Fruit fly (Drosophila melanogaster) whole organism, adult: ENCODE measurements around the gene CG34278.
A peak's percentile ranks its signal among the peaks of the same experiment; 100 is the strongest.

ENCODE experiments used
- CG11617 ChIP-seq: fragments of 200-800 bp; sonication (Bioruptor generic); optimal IDR thresholded peaks from 2 replicates; lab custom pipeline; 2017; ENCODE audit warnings: mild to moderate bottlenecking, missing biosample characterization, missing genetic modification reagents, missing genetic modification characterization
- CG12768 ChIP-seq: fragments of 200-800 bp; sonication (Bioruptor generic); optimal IDR thresholded peaks from 2 replicates; lab custom pipeline; 2017; ENCODE audit warnings: missing biosample characterization, missing genetic modification characterization, mild to moderate bottlenecking, moderate library complexity, missing genetic modification reagents
- CG14711 ChIP-seq: fragments of 200-800 bp; sonication (Bioruptor generic); optimal IDR thresholded peaks from 2 replicates; lab custom pipeline; 2018; ENCODE audit warnings: missing biosample characterization, mild to moderate bottlenecking, missing genetic modification characterization, moderate library complexity
- CG1620 ChIP-seq: fragments of 200-800 bp; sonication (Bioruptor generic); optimal IDR thresholded peaks from 2 replicates; lab custom pipeline; 2016; ENCODE audit warnings: missing biosample characterization, missing genetic modification characterization
- CG33017 ChIP-seq: fragments of 200-800 bp; sonication (Bioruptor generic); optimal IDR thresholded peaks from 2 replicates; lab custom pipeline; 2018; ENCODE audit warnings: missing biosample characterization, mild to moderate bottlenecking, missing genetic modification characterization, moderate library complexity
- CG5204 ChIP-seq: fragments of 200-800 bp; sonication (Bioruptor generic); optimal IDR thresholded peaks from 2 replicates; lab custom pipeline; 2016; ENCODE audit warnings: missing biosample characterization, missing genetic modification characterization
- CG7045 ChIP-seq: fragments of 200-800 bp; sonication (Bioruptor generic); optimal IDR thresholded peaks from 2 replicates; lab custom pipeline; 2017; ENCODE audit warnings: missing biosample characterization, mild to moderate bottlenecking, missing genetic modification characterization
- CG7101 ChIP-seq: fragments of 200-800 bp; sonication (Bioruptor generic); optimal IDR thresholded peaks from 2 replicates; lab custom pipeline; 2018; ENCODE audit warnings: missing biosample characterization, mild to moderate bottlenecking, missing genetic modification characterization, moderate library complexity
- Clk ChIP-seq: fragments of 200-800 bp; sonication (Bioruptor generic); optimal IDR thresholded peaks from 2 replicates; lab custom pipeline; 2017; ENCODE audit warnings: missing biosample characterization, missing genetic modification characterization
- Crg-1 ChIP-seq: fragments of 200-800 bp; sonication (Bioruptor generic); optimal IDR thresholded peaks from 2 replicates; lab custom pipeline; 2016; ENCODE audit warnings: missing biosample characterization, missing genetic modification characterization
- Hr96 ChIP-seq: fragments of 200-800 bp; sonication (Bioruptor generic); optimal IDR thresholded peaks from 2 replicates; lab custom pipeline; 2016; ENCODE audit warnings: missing biosample characterization, missing genetic modification characterization
- Mnt ChIP-seq: fragments of 200-800 bp; sonication (Bioruptor generic); optimal IDR thresholded peaks from 2 replicates; lab custom pipeline; 2016; ENCODE audit warnings: missing biosample characterization, mild to moderate bottlenecking, missing genetic modification characterization
- bab1 ChIP-seq: fragments of 200-800 bp; sonication (Bioruptor generic); optimal IDR thresholded peaks from 3 replicates; lab custom pipeline; 2019; ENCODE audit warnings: missing biosample characterization, mild to moderate bottlenecking, missing genetic modification characterization, moderate library complexity
- cic ChIP-seq: fragments of 200-800 bp; sonication (Bioruptor generic); optimal IDR thresholded peaks from 2 replicates; lab custom pipeline; 2017; ENCODE audit warnings: missing biosample characterization, mild to moderate bottlenecking, missing genetic modification characterization, moderate library complexity
- cnc ChIP-seq, 2 experiments: fragments of >200 bp; optimal IDR thresholded peaks; 2 replicates each; lab custom pipeline; 2017
- kay ChIP-seq: fragments of 200-800 bp; sonication (Bioruptor generic); peaks from one replicate; lab custom pipeline; 2016; ENCODE audit warnings: missing biosample characterization, missing genetic modification characterization, borderline replicate concordance
- ovo ChIP-seq: fragments of 200-800 bp; sonication (Bioruptor generic); optimal IDR thresholded peaks from 2 replicates; lab custom pipeline; 2016; ENCODE audit warnings: missing biosample characterization, missing genetic modification characterization
- pad ChIP-seq: fragments of 200-800 bp; sonication (Bioruptor generic); optimal IDR thresholded peaks from 3 replicates; lab custom pipeline; 2017; ENCODE audit warnings: missing biosample characterization, missing genetic modification characterization, mild to moderate bottlenecking, moderate library complexity, missing genetic modification reagents
- tj ChIP-seq: fragments of 200-800 bp; sonication (Bioruptor generic); optimal IDR thresholded peaks from 3 replicates; lab custom pipeline; 2017; ENCODE audit warnings: missing biosample characterization, mild to moderate bottlenecking, missing genetic modification characterization, moderate library complexity
- toe ChIP-seq: fragments of 200-800 bp; sonication (Bioruptor generic); optimal IDR thresholded peaks from 2 replicates; lab custom pipeline; 2016; ENCODE audit warnings: missing biosample characterization, missing genetic modification characterization

The CG34278 gene

DNA sequence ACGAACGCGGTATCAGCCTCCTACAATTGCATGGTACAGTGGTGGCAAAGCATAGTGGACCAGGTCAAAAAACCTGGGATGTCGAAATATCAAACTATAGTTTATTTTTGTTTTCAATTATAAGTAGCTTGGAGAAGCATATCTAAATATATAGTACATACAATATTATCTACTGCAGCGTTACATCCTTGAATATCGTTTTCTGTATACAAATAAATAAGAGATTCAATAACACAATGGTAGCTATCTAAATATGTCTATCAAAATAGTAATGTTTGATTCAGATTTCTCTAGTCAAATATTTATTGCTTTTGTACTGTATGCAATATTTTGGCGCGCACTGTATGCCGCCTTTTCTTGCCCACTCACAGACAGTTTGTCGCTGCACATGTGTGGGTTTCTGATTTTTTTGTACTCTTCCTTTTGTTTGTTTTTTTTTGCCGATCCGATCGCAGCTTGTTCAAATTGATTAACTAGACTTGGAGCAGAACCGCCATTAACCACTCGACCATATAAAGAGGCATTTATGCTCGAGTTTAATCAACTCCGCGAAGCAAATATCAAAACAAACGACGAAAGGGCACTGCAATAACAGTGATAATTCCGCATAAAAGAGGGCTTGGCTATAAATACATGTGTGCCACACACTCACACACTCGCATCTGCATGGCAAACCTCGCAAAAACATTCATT, 39.5 kb upstream of the CG34278 start:
- TF ChIP-seq cic (GFP tag; lab: Kevin White, UChicago): peak; percentile 54
- TF ChIP-seq CG33017 (tag; lab: Kevin White, UChicago): peak; percentile 90
- TF ChIP-seq Hr96 (GFP tag; lab: Kevin White, UChicago): peak; percentile 87
- peak; percentile 92 for TF ChIP-seq CG12768
- TF ChIP-seq CG5204 (GFP tag; lab: Kevin White, UChicago): peak; percentile 94
- TF ChIP-seq bab1 (GFP tag; lab: Kevin White, UChicago): peak; percentile 91
- TF ChIP-seq Crg-1 (GFP tag; lab: Kevin White, UChicago): peak; percentile 52
- peak; percentile 96 for TF ChIP-seq CG7045 (GFP tag; lab: Kevin White, UChicago)
- peak; percentile 88 for TF ChIP-seq Clk (GFP tag; lab: Kevin White, UChicago)
- TF ChIP-seq ovo (GFP tag; lab: Kevin White, UChicago): peak; percentile 15
- peak; percentile 79 for TF ChIP-seq CG1620 (GFP tag; lab: Kevin White, UChicago)
- TF ChIP-seq toe: peak; percentile 89
- peak; percentile 94 for TF ChIP-seq CG11617 (GFP tag; lab: Kevin White, UChicago)
- no peak for TF ChIP-seq cnc (optimal IDR thresholded peaks at IDR 0.05; lab: Kevin White, UChicago)
- peak; percentile 28 for TF ChIP-seq Mnt (GFP tag; lab: Kevin White, UChicago)
- TF ChIP-seq tj: peak; percentile 73
- peak; percentile 87 for TF ChIP-seq kay
- TF ChIP-seq pad (GFP tag; lab: Kevin White, UChicago): peak; percentile 77
- TF ChIP-seq CG14711 (tag; lab: Kevin White, UChicago): peak; percentile 81
- TF ChIP-seq CG7101 (tag; lab: Kevin White, UChicago): peak; percentile 92

dm6 chr3R:17081359-17081935, 38.8 kb upstream of the CG34278 start:
- TF ChIP-seq cnc (optimal IDR thresholded peaks at IDR 0.05; lab: Kevin White, UChicago) (no peak), CG14711 (tag; lab: Kevin White, UChicago) (peak; percentile 58), Clk (GFP tag; lab: Kevin White, UChicago) (peak; percentile 1), CG5204 (GFP tag; lab: Kevin White, UChicago) (no peak), cic (GFP tag; lab: Kevin White, UChicago) (no peak), CG1620 (GFP tag; lab: Kevin White, UChicago) (no peak), CG7101 (tag; lab: Kevin White, UChicago) (peak; percentile 66), kay (peak; percentile 68), toe (no peak), bab1 (GFP tag; lab: Kevin White, UChicago) (peak; percentile 65), Hr96 (GFP tag; lab: Kevin White, UChicago) (no peak), CG7045 (GFP tag; lab: Kevin White, UChicago) (peak; percentile 80), pad (GFP tag; lab: Kevin White, UChicago) (peak; percentile 37), Mnt (GFP tag; lab: Kevin White, UChicago) (no peak), ovo (GFP tag; lab: Kevin White, UChicago) (no peak), Crg-1 (GFP tag; lab: Kevin White, UChicago) (no peak), CG12768 (peak; percentile 61), CG11617 (GFP tag; lab: Kevin White, UChicago) (peak; percentile 49), CG33017 (tag; lab: Kevin White, UChicago) (peak; percentile 82), tj (peak; percentile 36)

DNA sequence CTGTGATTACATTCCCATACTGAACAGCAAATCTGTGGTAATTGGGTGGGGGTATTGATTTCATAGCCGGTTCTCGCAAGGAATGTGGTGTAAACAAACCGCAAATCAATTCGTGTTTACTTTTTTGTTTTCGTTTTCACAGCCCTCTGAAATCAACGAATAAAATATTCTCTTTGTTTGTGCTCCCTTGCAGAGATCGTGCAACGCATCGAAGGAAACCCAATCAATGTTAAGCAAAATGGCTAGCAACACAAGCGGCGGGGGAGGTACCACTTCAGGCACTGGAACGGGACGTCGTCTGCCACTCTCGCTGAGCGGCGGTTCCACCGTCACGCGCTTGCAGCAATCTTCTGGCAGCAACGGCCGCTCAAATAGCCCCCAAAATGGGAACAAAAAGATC, 37.8 kb upstream of the CG34278 start:
- no peak for TF ChIP-seq toe
- TF ChIP-seq pad (GFP tag; lab: Kevin White, UChicago): no peak
- no peak for TF ChIP-seq Hr96 (GFP tag; lab: Kevin White, UChicago)
- TF ChIP-seq Crg-1 (GFP tag; lab: Kevin White, UChicago): no peak

DNA sequence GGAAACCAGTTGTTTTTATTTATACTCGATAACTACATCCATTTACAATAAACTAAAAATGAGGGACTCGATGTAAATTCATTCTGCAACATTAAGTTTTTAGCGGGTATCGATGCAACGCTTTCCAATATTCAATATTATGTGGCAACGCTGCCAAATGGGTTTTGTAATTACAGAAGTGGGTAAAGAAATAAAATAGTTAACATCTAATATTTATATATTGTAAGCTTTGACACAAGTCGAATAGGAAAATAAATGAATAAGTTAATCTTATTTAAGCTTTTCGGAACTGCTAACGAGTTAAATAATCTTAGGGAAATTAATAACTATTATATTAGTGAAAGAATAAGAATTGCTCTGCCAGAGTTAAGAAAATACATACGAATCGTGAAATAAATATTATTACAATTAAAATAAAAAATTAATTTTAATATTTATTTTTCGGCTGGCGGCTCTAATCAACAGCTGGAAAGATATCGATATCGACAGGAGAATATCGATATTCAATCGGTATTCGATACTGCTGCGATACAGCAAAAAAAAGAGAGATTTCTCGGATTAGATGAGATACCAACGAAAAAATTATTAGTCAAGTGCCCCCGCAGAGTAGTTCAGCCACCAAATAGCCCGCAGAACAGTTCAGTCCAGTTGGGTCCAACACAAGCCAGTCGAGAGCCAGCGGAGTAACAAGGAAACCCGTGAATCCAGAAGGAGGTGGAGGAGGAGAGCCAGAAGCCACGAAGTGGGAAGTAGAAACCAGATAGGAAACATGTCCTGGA, 35.0 kb upstream of the CG34278 start, which contains the start of gene GckIII:
GckIII (plus strand) TSS at position 485 of the 779 bp plus-strand sequence.
- TF ChIP-seq Clk (GFP tag; lab: Kevin White, UChicago) (no peak), CG14711 (tag; lab: Kevin White, UChicago) (peak; percentile 28)

- TF ChIP-seq CG1620 (GFP tag; lab: Kevin White, UChicago) (no peak), CG11617 (GFP tag; lab: Kevin White, UChicago) (no peak), Clk (GFP tag; lab: Kevin White, UChicago) (no peak), cnc (optimal IDR thresholded peaks at IDR 0.05; lab: Kevin White, UChicago) (no peak), ovo (GFP tag; lab: Kevin White, UChicago) (no peak), cic (GFP tag; lab: Kevin White, UChicago) (no peak), CG7045 (GFP tag; lab: Kevin White, UChicago) (no peak), CG5204 (GFP tag; lab: Kevin White, UChicago) (no peak), Crg-1 (GFP tag; lab: Kevin White, UChicago) (no peak), Mnt (GFP tag; lab: Kevin White, UChicago) (no peak), CG12768 (no peak), tj (no peak), CG33017 (tag; lab: Kevin White, UChicago) (no peak), Hr96 (GFP tag; lab: Kevin White, UChicago) (no peak), bab1 (GFP tag; lab: Kevin White, UChicago) (no peak), CG7101 (tag; lab: Kevin White, UChicago) (no peak)
Measured at dm6 chr3R:17087977-17088618, 32.2 kb upstream of the CG34278 start, which contains the start of gene cal1. TSS of gene cal1 (plus strand) at chr3R:17088280.
